Fruit fly (Drosophila melanogaster) Kc167 (cell line): ENCODE data around the gene CG8202.

ENCODE experiments used
- Myc ChIP-seq: fragments of >200 bp; optimal IDR thresholded peaks from 2 replicates; lab custom pipeline; 2017; ENCODE audit warnings: missing external identifiers
- Sin3A ChIP-seq: fragments of >200 bp; optimal IDR thresholded peaks from 2 replicates; lab custom pipeline; 2018; ENCODE audit warnings: missing external identifiers
- h ChIP-seq: fragments of >200 bp; optimal IDR thresholded peaks from 3 replicates; lab custom pipeline; 2018; ENCODE audit warnings: missing external identifiers
- insv ChIP-seq: fragments of >200 bp; optimal IDR thresholded peaks from 3 replicates; lab custom pipeline; 2018; ENCODE audit warnings: missing external identifiers
- psq ChIP-seq: fragments of >200 bp; optimal IDR thresholded peaks from 2 replicates; lab custom pipeline; 2017; ENCODE audit warnings: missing external identifiers
- ttk ChIP-seq: sonication (Bioruptor generic); optimal IDR thresholded peaks from 2 replicates; lab custom pipeline; 2017; ENCODE audit warnings: missing external identifiers

The CG8202 gene

DNA sequence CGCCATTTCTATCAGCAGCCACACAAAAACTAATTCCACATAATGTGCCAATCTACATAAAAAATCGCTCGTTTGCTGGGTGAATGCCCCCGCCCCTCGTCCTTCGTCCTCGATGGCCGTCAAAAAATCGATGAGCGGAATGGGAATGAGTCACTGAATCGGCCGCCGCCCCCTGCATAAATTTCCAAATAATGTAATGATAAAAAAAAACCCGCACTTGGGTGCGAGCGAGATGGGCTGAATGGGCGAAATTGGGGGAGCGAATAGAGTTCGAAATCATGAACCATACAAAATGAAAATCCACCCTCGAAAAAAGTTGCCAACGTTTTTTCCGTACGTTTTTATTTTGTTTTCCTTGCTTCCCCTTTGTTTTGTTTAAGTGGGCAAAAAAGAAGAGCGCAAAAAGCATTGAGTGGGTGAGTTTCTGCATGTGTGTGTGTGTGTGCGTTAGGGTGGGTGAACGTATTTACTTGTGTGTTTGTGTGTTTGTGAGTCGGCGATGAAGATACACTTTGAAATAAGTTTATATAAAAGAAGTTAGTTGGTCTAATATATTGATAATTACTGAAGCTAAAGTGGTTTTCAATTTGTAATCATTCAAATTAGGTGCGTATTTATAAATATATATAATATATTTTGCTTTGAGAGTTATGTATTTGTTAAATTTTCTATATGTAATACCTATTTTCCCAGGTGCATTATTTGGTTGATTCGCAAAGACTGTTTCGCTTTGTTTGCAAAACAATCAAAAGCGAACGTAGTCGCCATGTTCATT, 26.4 kb upstream of the CG8202 start:
- no peak for TF ChIP-seq ttk (lab: Kevin White, UChicago)

DNA sequence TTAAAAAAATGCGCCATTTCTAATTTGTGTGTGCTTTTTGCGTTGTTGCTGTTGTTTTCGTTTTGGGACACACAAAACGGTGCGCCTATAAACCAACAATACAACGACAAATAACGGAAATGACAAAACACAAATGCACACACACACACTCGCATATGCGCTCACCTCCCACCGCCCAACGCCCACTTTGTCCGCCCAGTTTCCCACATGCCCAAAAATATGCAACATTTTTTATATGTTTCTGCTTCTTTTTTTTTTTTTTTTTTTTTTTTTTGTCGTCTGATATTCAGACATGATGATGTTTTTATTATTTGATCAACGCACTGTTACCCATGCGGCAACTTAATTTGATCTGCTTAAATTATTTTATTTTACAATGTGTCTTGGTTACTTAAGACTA, 24.7 kb upstream of the CG8202 start:
- TF ChIP-seq h = no peak
- no peak for TF ChIP-seq psq

DNA sequence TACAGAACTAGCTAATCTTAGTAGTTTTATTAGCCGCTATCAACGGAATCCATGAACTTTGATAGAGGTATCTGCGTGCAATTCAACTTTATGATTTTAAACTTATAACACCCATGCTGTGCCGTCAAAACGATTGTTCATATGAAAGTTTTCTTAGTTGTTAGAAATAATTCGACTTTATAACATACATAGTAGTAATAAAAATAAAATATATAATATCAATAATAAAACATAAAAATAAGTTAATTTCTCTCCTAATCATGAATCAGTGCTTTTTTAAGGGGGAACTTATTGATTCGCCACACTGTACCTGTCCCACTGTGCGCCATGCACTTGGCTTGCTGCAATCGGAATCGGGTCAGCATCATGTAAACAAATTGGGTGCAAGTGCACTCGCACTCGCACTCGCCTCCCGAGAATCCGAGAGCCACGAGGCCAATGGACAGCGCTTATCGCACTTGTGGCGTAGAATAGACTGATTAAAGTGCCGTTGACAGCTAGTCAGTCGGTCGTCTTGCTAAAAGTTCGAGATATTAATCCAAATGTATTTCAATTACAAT, 19.9 kb upstream of the CG8202 start:
- no peak for TF ChIP-seq h
- TF ChIP-seq ttk (lab: Kevin White, UChicago) = no peak
- no peak for TF ChIP-seq insv
- no peak for TF ChIP-seq psq
- no peak for TF ChIP-seq Myc
- TF ChIP-seq Sin3A (lab: Kevin White, UChicago) = no peak

DNA sequence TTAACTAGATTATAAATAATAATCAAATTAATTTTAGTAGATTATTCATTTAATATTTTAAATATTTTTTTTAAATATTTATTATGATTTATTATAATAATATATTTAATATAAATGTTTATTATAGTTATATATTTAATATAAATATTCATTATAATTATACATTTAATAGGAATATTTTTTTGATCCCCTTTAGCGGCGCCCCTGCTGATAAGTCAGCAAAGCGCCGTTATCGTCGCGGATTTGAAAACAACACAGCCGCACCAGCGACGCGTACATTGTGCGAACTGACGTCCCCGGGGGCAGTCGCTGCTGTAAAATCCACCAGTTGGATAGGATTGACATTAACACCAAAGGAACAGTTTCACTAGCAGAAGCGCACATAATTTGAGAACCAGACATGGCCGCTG, 19.2 kb upstream of the CG8202 start, which contains the start of gene CG8112:
CG8112 (plus strand) TSS at position 212 of the 410 bp plus-strand sequence.
- no peak for TF ChIP-seq h
- no peak for TF ChIP-seq Sin3A (lab: Kevin White, UChicago)
- no peak for TF ChIP-seq Myc
- no peak for TF ChIP-seq insv
- TF ChIP-seq ttk (lab: Kevin White, UChicago) = no peak
- no peak for TF ChIP-seq psq

DNA sequence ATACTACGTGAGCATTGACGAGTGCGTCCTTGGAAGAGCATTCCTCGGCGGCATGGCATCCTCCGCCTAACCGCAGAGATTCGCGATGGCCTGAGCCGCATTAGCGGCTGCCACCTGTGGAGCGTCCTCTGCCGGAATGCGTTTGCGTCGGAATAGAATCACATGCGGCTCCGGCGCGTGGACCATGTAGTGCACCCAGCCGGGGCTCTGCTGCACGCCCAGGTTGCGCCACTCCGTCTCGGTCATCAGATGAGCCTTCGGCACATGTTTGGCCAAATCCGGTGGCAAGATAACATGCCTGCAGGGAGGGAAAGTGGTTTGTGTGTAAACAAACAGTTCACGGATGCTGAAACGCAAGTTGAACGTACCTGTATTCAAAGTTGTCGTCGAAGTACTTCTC, 16.5 kb upstream of the CG8202 start:
- TF ChIP-seq Sin3A (lab: Kevin White, UChicago) = no peak
- TF ChIP-seq h = no peak
- no peak for TF ChIP-seq Myc
- no peak for TF ChIP-seq insv
- TF ChIP-seq psq = no peak
- TF ChIP-seq ttk (lab: Kevin White, UChicago) = no peak

DNA sequence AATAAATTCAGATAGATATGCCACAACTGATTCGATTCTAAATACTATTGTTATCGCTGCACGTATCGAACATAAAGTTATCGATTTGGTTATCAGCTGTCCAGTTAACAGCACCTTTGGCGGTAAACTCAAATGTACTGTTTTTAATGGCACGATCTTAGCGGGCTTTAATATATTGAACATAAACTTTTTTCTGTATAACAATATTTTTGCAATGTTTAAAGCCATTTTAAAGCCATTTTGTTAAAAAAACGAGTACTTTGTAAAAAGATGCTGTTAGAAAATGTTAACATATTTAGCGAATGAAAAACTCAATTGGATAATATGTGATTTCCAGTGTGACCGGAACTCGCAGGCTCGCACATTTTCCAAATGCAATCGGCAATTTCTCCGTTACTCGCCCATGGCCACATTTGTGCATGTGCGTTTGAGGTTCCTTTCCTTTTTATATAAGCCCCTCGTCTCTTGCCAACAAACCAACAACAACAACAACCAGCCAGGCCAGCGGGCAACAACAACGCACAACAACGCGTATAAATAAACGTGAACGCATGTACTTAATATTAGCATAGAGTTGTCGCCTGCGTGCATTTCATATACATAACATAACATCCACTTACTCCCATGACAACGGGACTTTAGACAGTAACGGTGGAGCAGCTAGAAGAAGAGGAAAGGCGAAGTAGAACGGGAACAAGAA, 15.9 kb upstream of the CG8202 start, which contains the start of gene TMEM216:
TMEM216 (plus strand) TSS at position 393 of the 700 bp plus-strand sequence.
- TF ChIP-seq ttk (lab: Kevin White, UChicago) = no peak
- TF ChIP-seq insv = no peak
- TF ChIP-seq psq = no peak
- no peak for TF ChIP-seq h
- TF ChIP-seq Sin3A (lab: Kevin White, UChicago) = no peak
- no peak for TF ChIP-seq Myc

DNA sequence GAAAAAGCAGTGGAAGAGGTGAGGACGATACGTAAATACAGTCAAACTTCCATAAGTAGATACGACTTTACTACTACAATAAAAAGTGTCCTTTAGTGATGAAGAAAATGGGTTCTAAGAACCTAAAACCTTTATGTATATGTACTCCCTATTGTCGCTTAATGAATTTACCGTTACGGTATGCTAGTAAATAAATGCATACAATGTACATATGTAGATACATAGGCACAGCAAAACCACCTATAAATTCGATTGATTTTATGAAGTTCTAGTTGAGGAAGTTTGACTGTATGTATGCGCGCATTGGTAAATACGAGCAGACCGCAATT, 15.4 kb upstream of the CG8202 start:
- TF ChIP-seq insv (no peak), psq (no peak), h (no peak), Myc (no peak), Sin3A (lab: Kevin White, UChicago) (no peak), ttk (lab: Kevin White, UChicago) (no peak)

DNA sequence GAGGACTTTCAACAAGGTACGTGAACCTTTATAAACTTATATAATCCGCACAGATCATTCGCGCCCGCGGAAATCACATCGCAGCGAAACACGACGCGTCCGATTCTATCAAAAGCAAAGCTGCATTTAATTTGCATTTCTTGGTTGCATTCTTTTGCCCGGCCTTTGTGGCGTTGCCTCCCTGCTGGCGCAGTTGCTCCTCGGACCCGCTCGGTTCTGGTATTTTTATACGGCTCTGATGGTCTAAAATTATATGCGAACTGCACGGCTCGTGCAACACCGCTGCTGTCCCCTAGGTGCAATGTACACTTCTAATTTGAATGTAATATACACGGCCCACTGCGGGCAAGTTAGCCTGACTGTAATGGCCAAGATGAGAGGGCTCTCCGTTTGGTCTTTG, 13.5 kb upstream of the CG8202 start, which contains the start of gene Cks85A:
Cks85A (minus strand) TSS at position 101 of the 400 bp plus-strand sequence.
- TF ChIP-seq ttk (lab: Kevin White, UChicago) (no peak), h (no peak), Sin3A (lab: Kevin White, UChicago) (no peak), insv (no peak), psq (no peak), Myc (no peak)

DNA sequence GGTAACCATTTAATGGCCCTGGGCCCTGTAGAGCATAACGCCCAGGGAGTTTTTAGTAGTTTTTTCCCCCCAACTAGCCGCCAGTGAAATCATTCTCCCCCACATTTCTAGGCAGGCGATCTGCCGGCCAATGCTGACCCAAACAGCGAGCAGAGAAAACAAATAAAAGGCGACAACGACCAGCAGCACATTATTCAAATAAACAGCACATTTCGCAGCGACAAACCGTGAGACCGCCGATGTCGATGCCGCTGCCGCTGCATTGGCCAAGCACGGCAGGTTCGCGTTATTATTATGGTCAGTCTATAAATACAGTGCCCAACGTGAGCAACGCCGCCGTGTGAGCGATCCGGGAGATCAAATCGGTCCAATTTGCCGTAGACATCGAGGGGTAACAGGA, 13.0 kb upstream of the CG8202 start, which contains the start of gene CG11760:
CG11760 (plus strand) TSS at position 301 of the 400 bp plus-strand sequence.
- TF ChIP-seq Myc (no peak), ttk (lab: Kevin White, UChicago) (no peak), insv (no peak), Sin3A (lab: Kevin White, UChicago) (no peak), psq (no peak), h (no peak)

DNA sequence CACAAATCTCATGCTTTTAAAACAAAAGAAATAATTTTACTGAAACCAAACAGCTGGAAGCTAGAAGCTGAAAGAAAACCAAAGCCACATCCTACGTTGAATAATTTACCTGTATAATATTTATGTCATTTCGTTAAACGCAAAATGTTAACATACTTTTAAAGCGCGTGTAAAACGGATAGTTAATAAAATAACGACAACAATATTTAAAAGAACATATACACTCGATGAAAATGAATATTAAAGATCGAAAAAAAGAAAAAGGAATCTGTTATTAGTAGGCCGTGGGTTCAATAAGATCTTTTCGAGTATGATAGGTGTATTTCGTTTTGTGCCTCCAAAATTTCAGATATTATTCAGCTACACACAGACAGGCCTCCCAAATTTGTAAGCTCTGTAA, 10.8 kb upstream of the CG8202 start, which contains the start of gene CG8136:
CG8136 (plus strand) TSS at position 301 of the 400 bp plus-strand sequence.
- no peak for TF ChIP-seq Sin3A (lab: Kevin White, UChicago)
- no peak for TF ChIP-seq psq
- TF ChIP-seq insv = no peak
- TF ChIP-seq ttk (lab: Kevin White, UChicago) = no peak
- TF ChIP-seq Myc = no peak

DNA sequence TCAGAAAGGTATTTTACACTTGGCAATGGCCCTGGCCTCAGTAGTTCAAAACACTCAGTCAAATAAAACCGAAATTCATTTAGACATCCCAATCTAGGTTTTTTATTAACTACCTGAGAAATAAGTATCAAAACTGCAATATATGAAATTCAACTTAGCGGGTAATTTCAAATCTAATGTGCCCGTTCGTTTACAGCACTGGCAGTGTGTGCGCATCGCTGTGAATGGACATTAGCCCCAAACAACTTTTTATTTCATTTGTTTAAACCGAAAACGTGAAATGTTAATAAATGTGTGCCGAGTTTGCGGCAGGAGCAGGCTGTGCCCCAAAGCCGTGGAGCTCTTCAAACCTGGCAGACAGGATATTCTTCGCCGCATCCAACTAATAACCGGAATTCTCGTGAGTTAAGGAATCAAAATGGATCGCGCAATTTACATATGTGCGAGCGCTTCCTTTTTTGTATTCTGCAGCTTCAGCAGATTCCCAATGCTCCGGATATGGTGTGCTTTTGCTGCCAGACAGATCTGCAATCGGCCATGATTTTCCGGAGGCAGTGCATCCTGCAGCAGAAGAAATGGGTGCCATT, 8.8 kb upstream of the CG8202 start, which contains the start of gene nom:
nom (plus strand) TSS at position 213 of the 587 bp plus-strand sequence.
- TF ChIP-seq insv = no peak
- no peak for TF ChIP-seq Sin3A (lab: Kevin White, UChicago)
- TF ChIP-seq psq = no peak
- no peak for TF ChIP-seq ttk (lab: Kevin White, UChicago)
- no peak for TF ChIP-seq h
- no peak for TF ChIP-seq Myc

DNA sequence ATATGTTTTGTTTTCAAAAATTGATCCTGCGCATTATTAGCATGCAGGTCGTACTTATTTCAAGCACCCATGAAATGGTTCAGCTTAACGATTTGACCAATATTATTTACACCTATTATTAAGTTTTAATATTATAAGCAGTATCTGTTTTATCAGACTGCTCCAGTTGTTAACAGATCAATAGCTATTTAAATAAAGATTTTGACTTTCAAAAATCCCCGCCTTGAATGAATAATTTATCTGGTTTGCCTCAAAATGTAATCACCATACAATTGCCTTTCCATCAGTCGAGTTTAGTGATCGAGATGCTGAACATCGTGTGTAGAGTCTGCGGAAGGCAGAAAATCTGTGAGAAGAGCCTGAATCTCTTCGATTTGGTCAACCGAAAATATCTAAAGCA, 6.7 kb upstream of the CG8202 start, which contains the start of gene ouib:
ouib (plus strand) TSS at position 301 of the 400 bp plus-strand sequence.
- TF ChIP-seq Sin3A (lab: Kevin White, UChicago) (no peak), ttk (lab: Kevin White, UChicago) (no peak), insv (no peak), psq (no peak), Myc (no peak), h (no peak)

DNA sequence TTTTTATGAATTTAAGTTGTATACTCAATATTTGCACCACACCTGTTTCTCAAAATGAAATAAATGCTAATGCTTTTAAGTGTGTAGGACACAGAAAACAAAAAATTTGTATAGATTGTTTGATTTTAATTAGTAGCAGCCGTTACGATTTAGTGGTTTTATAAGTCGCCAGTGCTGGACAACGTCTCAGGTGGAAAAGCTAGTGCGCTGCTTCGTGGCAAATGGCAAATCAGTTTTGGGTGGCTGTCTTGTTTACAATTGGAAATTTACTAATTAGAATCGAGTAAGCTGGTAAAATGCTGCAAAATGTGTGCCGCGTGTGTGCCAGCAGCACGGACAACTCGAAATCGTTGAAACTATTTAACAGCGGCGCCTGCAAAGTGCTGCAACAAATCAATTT, 5.3 kb upstream of the CG8202 start, which contains the start of gene CG8159:
CG8159 (plus strand) TSS at position 223 of the 400 bp plus-strand sequence.
- TF ChIP-seq ttk (lab: Kevin White, UChicago) = no peak
- no peak for TF ChIP-seq Sin3A (lab: Kevin White, UChicago)
- no peak for TF ChIP-seq h
- no peak for TF ChIP-seq insv
- no peak for TF ChIP-seq Myc
- TF ChIP-seq psq = no peak
